Fruit fly (Drosophila melanogaster) whole organism, embryonic: Measurements from ENCODE around the gene boil.
A peak's percentile ranks its signal among the peaks of the same experiment; 100 is the strongest.

Experiments used
- Atf3 ChIP-seq: fragments of 200-800 bp; sonication (Bioruptor generic); optimal IDR thresholded peaks from 3 replicates; lab custom pipeline; 2016; ENCODE audit warnings: missing biosample characterization, missing genetic modification characterization
- CG11695 ChIP-seq: fragments of 200-800 bp; sonication (Bioruptor generic); IDR thresholded peaks from 3 replicates; pipeline ENCODE4 v1.3.6; 2022; ENCODE audit warnings: missing biosample characterization, missing genetic modification characterization
- CG11723 ChIP-seq: fragments of 200-800 bp; sonication (Bioruptor generic); optimal IDR thresholded peaks from 2 replicates; lab custom pipeline; 2017; ENCODE audit warnings: missing biosample characterization, mild to moderate bottlenecking, missing genetic modification characterization
- CG12744 ChIP-seq: fragments of 200-800 bp; sonication (Bioruptor generic); optimal IDR thresholded peaks from 2 replicates; lab custom pipeline; 2016; ENCODE audit warnings: missing biosample characterization, missing genetic modification characterization
- CG14014 ChIP-seq: fragments of 200-800 bp; sonication (Bioruptor generic); IDR thresholded peaks from 2 replicates; pipeline ENCODE4 v1.3.6; 2022; ENCODE audit warnings: missing biosample characterization, missing genetic modification characterization
- CG14860 ChIP-seq: fragments of 200-800 bp; sonication (Bioruptor generic); IDR thresholded peaks from 3 replicates; pipeline ENCODE4 v1.3.6; 2022; ENCODE audit warnings: missing biosample characterization, missing genetic modification characterization; ENCODE audit not compliant: partially characterized antibody
- CG15601 ChIP-seq: fragments of 200-800 bp; sonication (Bioruptor generic); optimal IDR thresholded peaks from 3 replicates; lab custom pipeline; 2019; ENCODE audit warnings: missing biosample characterization, mild to moderate bottlenecking, missing genetic modification characterization, moderate library complexity
- CG1602 ChIP-seq: fragments of 200-800 bp; sonication (Bioruptor generic); optimal IDR thresholded peaks from 3 replicates; lab custom pipeline; 2016; ENCODE audit warnings: missing biosample characterization, missing genetic modification characterization
- CG16863 ChIP-seq: fragments of 200-800 bp; sonication (Bioruptor generic); optimal IDR thresholded peaks from 3 replicates; lab custom pipeline; 2016; ENCODE audit warnings: missing biosample characterization, missing genetic modification characterization
- CG17361 ChIP-seq: fragments of 200-800 bp; sonication (Bioruptor generic); IDR thresholded peaks from 3 replicates; pipeline ENCODE4 v1.3.6; 2022; ENCODE audit warnings: missing biosample characterization, missing genetic modification characterization
- CG2116 ChIP-seq: fragments of 200-800 bp; sonication (Bioruptor generic); optimal IDR thresholded peaks from 3 replicates; lab custom pipeline; 2018; ENCODE audit warnings: missing biosample characterization, mild to moderate bottlenecking, missing genetic modification characterization
- CG31224 ChIP-seq: fragments of 200-800 bp; sonication (Bioruptor generic); IDR thresholded peaks from 2 replicates; pipeline ENCODE4 v1.3.6; 2022; ENCODE audit warnings: missing biosample characterization, missing genetic modification characterization
- CG32767 ChIP-seq: fragments of 200-800 bp; sonication (Bioruptor generic); IDR thresholded peaks from 2 replicates; pipeline ENCODE4 v1.3.6; 2022; ENCODE audit warnings: missing biosample characterization, missing genetic modification characterization
- CG3726 ChIP-seq: fragments of 200-800 bp; sonication (Bioruptor generic); IDR thresholded peaks from 3 replicates; pipeline ENCODE4, ENCODE4 v1.3.6; 2022; ENCODE audit warnings: missing biosample characterization, missing genetic modification characterization
- CG3838 ChIP-seq: fragments of 200-800 bp; sonication (Bioruptor generic); optimal IDR thresholded peaks from 3 replicates; lab custom pipeline; 2016; ENCODE audit warnings: missing biosample characterization, missing genetic modification characterization
- CG42726 ChIP-seq: fragments of 200-800 bp; sonication (Bioruptor generic); IDR thresholded peaks from 2 replicates; pipeline ENCODE4 v1.3.6; 2022; ENCODE audit warnings: missing biosample characterization, missing genetic modification characterization; ENCODE audit not compliant: partially characterized antibody
- CG43689 ChIP-seq: fragments of 200-800 bp; sonication (Bioruptor generic); IDR thresholded peaks from 2 replicates; pipeline ENCODE4 v1.3.6; 2022; ENCODE audit warnings: missing biosample characterization, missing genetic modification characterization
- CG6254 ChIP-seq: fragments of 200-800 bp; sonication (Bioruptor generic); optimal IDR thresholded peaks from 3 replicates; lab custom pipeline; 2017; ENCODE audit warnings: mild to moderate bottlenecking, missing biosample characterization, missing genetic modification reagents, missing genetic modification characterization
- CG6791 ChIP-seq: fragments of 200-800 bp; sonication (Bioruptor generic); IDR thresholded peaks from 3 replicates; pipeline ENCODE4 v1.3.6; 2022; ENCODE audit warnings: missing biosample characterization, missing genetic modification characterization; ENCODE audit not compliant: partially characterized antibody
- Doc2 ChIP-seq: fragments of 200-800 bp; sonication (Bioruptor generic); IDR thresholded peaks from 2 replicates; pipeline ENCODE4 v1.3.6; 2022; ENCODE audit warnings: missing biosample characterization, missing genetic modification characterization
- E2f2 ChIP-seq: fragments of 200-800 bp; sonication (Bioruptor generic); IDR thresholded peaks from 2 replicates; pipeline ENCODE4 v1.3.6; 2022; ENCODE audit warnings: missing biosample characterization, missing genetic modification characterization
- Gug ChIP-seq: fragments of 200-800 bp; sonication (Bioruptor generic); IDR thresholded peaks from 4 replicates; pipeline ENCODE4 v1.3.6; 2022; ENCODE audit warnings: missing biosample characterization, missing genetic modification characterization
- Pdp1 ChIP-seq, 2 experiments: fragments of 200-800 bp; sonication (Bioruptor generic); optimal IDR thresholded peaks; 3 replicates each; lab custom pipeline; 2016; ENCODE audit warnings: missing biosample characterization in 2 of 2, missing genetic modification characterization in 2 of 2, mild to moderate bottlenecking in 1 of 2, moderate library complexity in 1 of 2
- Spps ChIP-seq: fragments of 200-800 bp; sonication (Bioruptor generic); optimal IDR thresholded peaks from 2 replicates; lab custom pipeline; 2018; ENCODE audit warnings: missing biosample characterization, mild to moderate bottlenecking, missing genetic modification characterization
- Trl ChIP-seq, 3 experiments: fragments of >200 bp in 2 of 3; fragments of 200-800 bp in 1 of 3; sonication (Bioruptor generic) in 1 of 3; optimal IDR thresholded peaks; 2 replicates in 1 of 3; 3 replicates in 2 of 3; lab custom pipeline; 2016 to 2017; ENCODE audit warnings: missing biosample characterization in 1 of 3, missing genetic modification characterization in 1 of 3
- ac ChIP-seq: fragments of 200-800 bp; sonication (Bioruptor generic); optimal IDR thresholded peaks from 3 replicates; lab custom pipeline; 2017; ENCODE audit warnings: missing biosample characterization, mild to moderate bottlenecking, missing genetic modification characterization
- ash1 ChIP-seq: fragments of 200-800 bp; sonication (Bioruptor generic); optimal IDR thresholded peaks from 2 replicates; lab custom pipeline; 2018; ENCODE audit warnings: missing biosample characterization, mild to moderate bottlenecking, missing genetic modification characterization
- chn ChIP-seq: fragments of 200-800 bp; sonication (Bioruptor generic); optimal IDR thresholded peaks from 2 replicates; lab custom pipeline; 2016; ENCODE audit warnings: missing biosample characterization, missing genetic modification characterization
- crc ChIP-seq: fragments of 200-800 bp; sonication (Bioruptor generic); optimal IDR thresholded peaks from 2 replicates; lab custom pipeline; 2016; ENCODE audit warnings: missing biosample characterization, missing genetic modification characterization
- dati ChIP-seq: fragments of 200-800 bp; sonication (Bioruptor generic); IDR thresholded peaks from 2 replicates; pipeline ENCODE4 v1.3.6; 2022; ENCODE audit warnings: missing biosample characterization, missing genetic modification characterization
- dimm ChIP-seq: fragments of 200-800 bp; sonication (Bioruptor generic); IDR thresholded peaks from 2 replicates; pipeline ENCODE4 v1.3.6; 2022; ENCODE audit warnings: missing biosample characterization, missing genetic modification characterization
- dmrt11E ChIP-seq: fragments of 200-800 bp; sonication (Bioruptor generic); optimal IDR thresholded peaks from 3 replicates; lab custom pipeline; 2018; ENCODE audit warnings: missing biosample characterization, mild to moderate bottlenecking, missing genetic modification characterization, moderate library complexity
- esg ChIP-seq: fragments of 200-800 bp; sonication (Bioruptor generic); conservative IDR thresholded peaks from 2 replicates; pipeline ENCODE4 v1.3.6; 2022; ENCODE audit warnings: missing biosample characterization, missing genetic modification characterization
- ftz-f1 ChIP-seq: fragments of 200-800 bp; sonication (Bioruptor generic); optimal IDR thresholded peaks from 2 replicates; lab custom pipeline; 2016; ENCODE audit warnings: missing biosample characterization, missing genetic modification characterization
- gsb-n ChIP-seq: fragments of 200-800 bp; sonication (Bioruptor generic); optimal IDR thresholded peaks from 3 replicates; lab custom pipeline; 2018; ENCODE audit warnings: missing biosample characterization, mild to moderate bottlenecking, missing genetic modification characterization
- hb ChIP-seq: fragments of 200-800 bp; sonication (Bioruptor generic); IDR thresholded peaks from 3 replicates; pipeline ENCODE4 v1.3.6; 2022; ENCODE audit warnings: missing biosample characterization, missing genetic modification characterization; ENCODE audit not compliant: partially characterized antibody
- kah ChIP-seq: fragments of 200-800 bp; sonication (Bioruptor generic); optimal IDR thresholded peaks from 2 replicates; lab custom pipeline; 2018; ENCODE audit warnings: missing biosample characterization, mild to moderate bottlenecking, missing genetic modification characterization
- ken ChIP-seq: fragments of 200-800 bp; sonication (Bioruptor generic); IDR thresholded peaks from 3 replicates; pipeline ENCODE4 v1.3.6; 2022; ENCODE audit warnings: missing biosample characterization, missing genetic modification characterization
- lmd ChIP-seq: fragments of 200-800 bp; sonication (Bioruptor generic); IDR thresholded peaks from 2 replicates; pipeline ENCODE4 v1.3.6; 2022; ENCODE audit warnings: missing biosample characterization, missing genetic modification characterization
- lov ChIP-seq, 2 experiments: fragments of 200-800 bp in 1 of 2; fragments of >200 bp in 1 of 2; sonication (Bioruptor generic) in 1 of 2; IDR thresholded peaks in 1 of 2; optimal IDR thresholded peaks in 1 of 2; 2 replicates in 1 of 2; 3 replicates in 1 of 2; pipeline versions ENCODE4 v1.3.6 to Lab custom; 2017 to 2022; ENCODE audit warnings: missing biosample characterization in 1 of 2, missing genetic modification characterization in 1 of 2
- nerfin-1 ChIP-seq: fragments of 200-800 bp; sonication (Bioruptor generic); optimal IDR thresholded peaks from 3 replicates; lab custom pipeline; 2019; ENCODE audit warnings: missing biosample characterization, mild to moderate bottlenecking, missing genetic modification characterization, moderate library complexity
- odd ChIP-seq: fragments of 200-800 bp; sonication (Bioruptor generic); optimal IDR thresholded peaks from 2 replicates; lab custom pipeline; 2017; ENCODE audit warnings: missing biosample characterization, mild to moderate bottlenecking, missing genetic modification characterization
- repo ChIP-seq: fragments of 200-800 bp; sonication (Bioruptor generic); optimal IDR thresholded peaks from 2 replicates; lab custom pipeline; 2016; ENCODE audit warnings: missing biosample characterization, missing genetic modification characterization
- sens-2 ChIP-seq: fragments of 200-800 bp; sonication (Bioruptor generic); IDR thresholded peaks from 2 replicates; pipeline ENCODE4 v1.3.6; 2022; ENCODE audit warnings: missing biosample characterization, missing genetic modification characterization
- sim ChIP-seq: fragments of 200-800 bp; sonication (Bioruptor generic); IDR thresholded peaks from 2 replicates; pipeline ENCODE4 v1.3.6; 2022; ENCODE audit warnings: missing biosample characterization, missing genetic modification characterization
- tgo ChIP-seq: fragments of 200-800 bp; sonication (Bioruptor generic); IDR thresholded peaks from 3 replicates; pipeline ENCODE4 v1.3.6; 2022; ENCODE audit warnings: missing biosample characterization, missing genetic modification characterization
- twi ChIP-seq: fragments of 200-800 bp; optimal IDR thresholded peaks from 2 replicates; lab custom pipeline; 2019; ENCODE audit warnings: missing biosample characterization, mild to moderate bottlenecking, missing genetic modification characterization, moderate library complexity
- tx ChIP-seq: fragments of 200-800 bp; sonication (Bioruptor generic); optimal IDR thresholded peaks from 2 replicates; lab custom pipeline; 2016; ENCODE audit warnings: missing biosample characterization, missing genetic modification characterization

boil gene

dm6 chrX:4909938-4910778, 34.7 kb downstream of the boil start (continued):
- peak; percentile 94 for TF ChIP-seq CG2116 (GFP tag; lab: Kevin White, UChicago)
- TF ChIP-seq CG43689 (GFP tag; lab: Robert Waterston, UW) = peak; percentile 99
- peak; percentile 100 for TF ChIP-seq CG17361 (GFP tag; lab: Robert Waterston, UW)
- peak; percentile 100 for TF ChIP-seq CG1602
- TF ChIP-seq CG6254 (GFP tag; lab: Kevin White, UChicago) = peak; percentile 98
- no peak for TF ChIP-seq CG6791 (GFP tag; lab: Robert Waterston, UW)
- TF ChIP-seq Trl (optimal IDR thresholded peaks at IDR 0.05; lab: Kevin White, UChicago) = peak in 1 of 2 experiments; percentile 5
- peak; percentile 100 for TF ChIP-seq Trl (GFP tag; optimal IDR thresholded peaks at IDR 0.05; lab: Kevin White, UChicago)
- TF ChIP-seq ken = peak; percentile 100
- peak; percentile 99 for TF ChIP-seq kah (GFP tag; lab: Kevin White, UChicago)
- peak; percentile 99 for TF ChIP-seq twi
- TF ChIP-seq Atf3 (GFP tag; lab: Kevin White, UChicago) = peak; percentile 99
- peak; percentile 99 for TF ChIP-seq dati (GFP tag; lab: Robert Waterston, UW)
- TF ChIP-seq crc (GFP tag; lab: Kevin White, UChicago) = peak; percentile 100
- TF ChIP-seq Spps = peak; percentile 99
- peak; percentile 28; the same call in 1 of the 2 replicates for TF ChIP-seq CG42726 (GFP tag; lab: Robert Waterston, UW)
- TF ChIP-seq sim (GFP tag; lab: Robert Waterston, UW) = peak; percentile 99
- no peak for TF ChIP-seq CG14860 (GFP tag; lab: Robert Waterston, UW)
- peak; percentile 99 for TF ChIP-seq CG12744 (GFP tag; lab: Kevin White, UChicago)
- TF ChIP-seq repo = peak; percentile 99
- TF ChIP-seq dimm (GFP tag; lab: Robert Waterston, UW) = peak; percentile 99
- TF ChIP-seq CG3726 (GFP tag; lab: Robert Waterston, UW) = peak; percentile 100
- peak; percentile 100 for TF ChIP-seq lmd (GFP tag; lab: Robert Waterston, UW)
- TF ChIP-seq chn (GFP tag; lab: Kevin White, UChicago) = peak; percentile 100
- peak; percentile 99 for TF ChIP-seq tx (GFP tag; lab: Kevin White, UChicago)
- peak; percentile 99 for TF ChIP-seq ac (GFP tag; lab: Kevin White, UChicago)
- peak; percentile 100 for TF ChIP-seq tgo (GFP tag; lab: Robert Waterston, UW)
- TF ChIP-seq Gug (GFP tag; lab: Robert Waterston, UW) = peak; percentile 100
- peak; percentile 100 for TF ChIP-seq dmrt11E (tag; lab: Kevin White, UChicago)
- peak; percentile 100 for TF ChIP-seq gsb-n
- no peak for TF ChIP-seq lov (optimal IDR thresholded peaks at IDR 0.05; lab: Kevin White, UChicago)
- TF ChIP-seq lov (GFP tag; IDR thresholded peaks at IDR 0.05; lab: Robert Waterston, UW) = peak; percentile 100
- peak; percentile 100 for TF ChIP-seq Pdp1 (GFP tag; optimal IDR thresholded peaks at IDR 0.05; lab: Kevin White, UChicago)
- peak; percentile 99 for TF ChIP-seq CG16863
- TF ChIP-seq ftz-f1 (GFP tag; lab: Kevin White, UChicago) = peak; percentile 98
- peak; percentile 100 for TF ChIP-seq CG14014
- peak; percentile 100 for TF ChIP-seq odd (GFP tag; lab: Kevin White, UChicago)
- peak; percentile 100 for TF ChIP-seq sens-2 (GFP tag; lab: Robert Waterston, UW)
- peak; percentile 100 for TF ChIP-seq esg (GFP tag; lab: Robert Waterston, UW)
- peak; percentile 99 for TF ChIP-seq nerfin-1
- no peak for TF ChIP-seq hb (GFP tag; lab: Robert Waterston, UW)
- TF ChIP-seq CG32767 (GFP tag; lab: Robert Waterston, UW) = peak; percentile 100
- peak; percentile 94 for TF ChIP-seq E2f2 (GFP tag; lab: Robert Waterston, UW)
- peak; percentile 99 for TF ChIP-seq CG31224 (GFP tag; lab: Robert Waterston, UW)
- TF ChIP-seq CG3838 = peak; percentile 99
- TF ChIP-seq CG11723 (GFP tag; lab: Kevin White, UChicago) = peak; percentile 100
- peak; percentile 99 for TF ChIP-seq ash1 (GFP tag; lab: Kevin White, UChicago)
- TF ChIP-seq CG11695 (GFP tag; lab: Robert Waterston, UW) = peak; percentile 100
- TF ChIP-seq CG15601 (tag; lab: Kevin White, UChicago) = peak; percentile 99
- TF ChIP-seq Doc2 (GFP tag; lab: Robert Waterston, UW) = peak; percentile 99
